Worm (Caenorhabditis elegans) whole organism, L2 larva: ENCODE measurements around the gene C46F2.1.

Source experiments
- C34F6.9 ChIP-seq: fragments of 150-350 bp; optimal IDR thresholded peaks from 2 replicates; lab custom pipeline; 2014; ENCODE audit warnings: missing biosample characterization, missing genetic modification characterization
- F13H6.1 ChIP-seq: sonication (generic microtip); optimal IDR thresholded peaks from 2 replicates; lab custom pipeline; 2016; ENCODE audit warnings: missing genetic modification characterization, missing compliant biosample characterization
- R02D3.7 ChIP-seq: fragments of 150-350 bp; optimal IDR thresholded peaks from 2 replicates; lab custom pipeline; 2014; ENCODE audit warnings: missing biosample characterization, missing genetic modification characterization
- ZK546.5 ChIP-seq: sonication (generic microtip); optimal IDR thresholded peaks from 2 replicates; lab custom pipeline; 2017; ENCODE audit warnings: missing biosample characterization, missing genetic modification characterization
- blmp-1 ChIP-seq: sonication (generic microtip); optimal IDR thresholded peaks from 2 replicates; lab custom pipeline; 2017; ENCODE audit warnings: missing genetic modification characterization, mild to moderate bottlenecking, missing compliant biosample characterization, antibody characterized with exemption, moderate library complexity; ENCODE audit not compliant: insufficient read depth
- ceh-16 ChIP-seq: fragments of 150-350 bp; optimal IDR thresholded peaks from 2 replicates; lab custom pipeline; 2014; ENCODE audit warnings: missing biosample characterization, missing genetic modification characterization
- ceh-82 ChIP-seq: fragments of 150-350 bp; optimal IDR thresholded peaks from 2 replicates; lab custom pipeline; 2014; ENCODE audit warnings: missing biosample characterization, missing genetic modification characterization
- dmd-4 ChIP-seq: sonication (generic microtip); optimal IDR thresholded peaks from 2 replicates; lab custom pipeline; 2017; ENCODE audit warnings: missing biosample characterization, missing genetic modification characterization
- egl-27 ChIP-seq: sonication (generic microtip); optimal IDR thresholded peaks from 3 replicates; lab custom pipeline; 2017; ENCODE audit warnings: missing biosample characterization, missing genetic modification reagents, missing genetic modification characterization
- elt-1 ChIP-seq: fragments of 150-350 bp; optimal IDR thresholded peaks from 2 replicates; lab custom pipeline; 2014; ENCODE audit warnings: missing biosample characterization, missing genetic modification characterization
- fos-1 ChIP-seq: fragments of 150-350 bp; optimal IDR thresholded peaks from 2 replicates; lab custom pipeline; 2014; ENCODE audit warnings: missing biosample characterization, missing genetic modification characterization
- gmeb-1 ChIP-seq: fragments of 150-350 bp; optimal IDR thresholded peaks from 2 replicates; lab custom pipeline; 2014; ENCODE audit warnings: missing biosample characterization, missing genetic modification characterization
- lin-11 ChIP-seq: fragments of 150-350 bp; sonication (generic microtip); optimal IDR thresholded peaks from 2 replicates; lab custom pipeline; 2014; ENCODE audit warnings: missing biosample characterization, missing genetic modification characterization, inconsistent platforms, mixed read lengths
- lin-13 ChIP-seq: fragments of 150-350 bp; optimal IDR thresholded peaks from 2 replicates; lab custom pipeline; 2014; ENCODE audit warnings: missing biosample characterization, missing genetic modification reagents, missing genetic modification characterization
- lin-39 ChIP-seq: fragments of 150-350 bp; optimal IDR thresholded peaks from 2 replicates; lab custom pipeline; 2014; ENCODE audit warnings: missing biosample characterization, missing genetic modification reagents, missing genetic modification characterization
- lsy-2 ChIP-seq, 2 experiments: fragments of 150-350 bp in 1 of 2; sonication (generic microtip) in 1 of 2; optimal IDR thresholded peaks; 2 replicates each; lab custom pipeline; 2014 to 2017; ENCODE audit warnings: missing biosample characterization in 2 of 2, missing genetic modification characterization in 2 of 2
- mab-5 ChIP-seq: fragments of 150-350 bp; optimal IDR thresholded peaks from 2 replicates; lab custom pipeline; 2014; ENCODE audit warnings: missing biosample characterization, missing genetic modification characterization
- mdl-1 ChIP-seq, 2 experiments: fragments of 150-350 bp in 1 of 2; sonication (generic microtip) in 1 of 2; optimal IDR thresholded peaks; 2 replicates each; lab custom pipeline; 2017; ENCODE audit warnings: missing biosample characterization in 2 of 2, missing genetic modification characterization in 2 of 2
- nhr-10 ChIP-seq: sonication (generic microtip); optimal IDR thresholded peaks from 2 replicates; lab custom pipeline; 2017; ENCODE audit warnings: missing biosample characterization, missing genetic modification characterization
- nhr-11 ChIP-seq: fragments of 150-350 bp; optimal IDR thresholded peaks from 2 replicates; lab custom pipeline; 2014; ENCODE audit warnings: missing biosample characterization, missing genetic modification characterization
- nhr-12 ChIP-seq: fragments of 150-350 bp; optimal IDR thresholded peaks from 2 replicates; lab custom pipeline; 2014; ENCODE audit warnings: missing biosample characterization, missing genetic modification characterization
- nhr-129 ChIP-seq: fragments of 150-350 bp; optimal IDR thresholded peaks from 2 replicates; lab custom pipeline; 2014; ENCODE audit warnings: missing biosample characterization, missing genetic modification characterization
- nhr-21 ChIP-seq: fragments of 150-350 bp; optimal IDR thresholded peaks from 2 replicates; lab custom pipeline; 2014; ENCODE audit warnings: missing biosample characterization, missing genetic modification characterization
- nhr-237 ChIP-seq: fragments of 150-350 bp; optimal IDR thresholded peaks from 2 replicates; lab custom pipeline; 2014; ENCODE audit warnings: missing biosample characterization, missing genetic modification characterization
- nhr-25 ChIP-seq: fragments of 150-350 bp; sonication (generic microtip); optimal IDR thresholded peaks from 3 replicates; lab custom pipeline; 2014; ENCODE audit warnings: missing biosample characterization, missing genetic modification characterization
- nhr-6 ChIP-seq: fragments of 150-350 bp; optimal IDR thresholded peaks from 2 replicates; lab custom pipeline; 2014; ENCODE audit warnings: missing biosample characterization, missing genetic modification characterization
- nhr-77 ChIP-seq: fragments of 150-350 bp; optimal IDR thresholded peaks from 2 replicates; lab custom pipeline; 2014; ENCODE audit warnings: missing biosample characterization, missing genetic modification characterization
- peb-1 ChIP-seq: fragments of 150-350 bp; optimal IDR thresholded peaks from 2 replicates; lab custom pipeline; 2014; ENCODE audit warnings: missing biosample characterization, missing genetic modification characterization
- sem-4 ChIP-seq: fragments of 150-350 bp; optimal IDR thresholded peaks from 2 replicates; lab custom pipeline; 2014; ENCODE audit warnings: missing biosample characterization, missing genetic modification reagents, missing genetic modification characterization
- sma-3 ChIP-seq: sonication (generic microtip); optimal IDR thresholded peaks from 2 replicates; lab custom pipeline; 2016; ENCODE audit warnings: missing genetic modification reagents, missing genetic modification characterization, missing compliant biosample characterization
- sma-9 ChIP-seq, 2 experiments: fragments of 150-350 bp in 1 of 2; sonication (generic microtip) in 1 of 2; optimal IDR thresholded peaks; 2 replicates each; lab custom pipeline; 2014 to 2016; ENCODE audit warnings: missing genetic modification characterization in 2 of 2, mild to moderate bottlenecking in 1 of 2, missing biosample characterization in 1 of 2, missing compliant biosample characterization in 1 of 2, missing genetic modification reagents in 1 of 2, moderate library complexity in 1 of 2
- snpc-4 ChIP-seq: fragments of 150-350 bp; optimal IDR thresholded peaks from 2 replicates; lab custom pipeline; 2014; ENCODE audit warnings: missing biosample characterization, missing genetic modification characterization
- unc-55 ChIP-seq: fragments of 150-350 bp; sonication (generic microtip); optimal IDR thresholded peaks from 3 replicates; lab custom pipeline; 2014; ENCODE audit warnings: missing biosample characterization, missing genetic modification reagents, missing genetic modification characterization
- unc-62 ChIP-seq: fragments of 150-350 bp; optimal IDR thresholded peaks from 2 replicates; lab custom pipeline; 2014; ENCODE audit warnings: missing biosample characterization, missing genetic modification reagents, missing genetic modification characterization
- zag-1 ChIP-seq: fragments of 150-350 bp; optimal IDR thresholded peaks from 2 replicates; lab custom pipeline; 2014; ENCODE audit warnings: missing biosample characterization, missing genetic modification characterization
- ztf-11 ChIP-seq: sonication (generic microtip); optimal IDR thresholded peaks from 2 replicates; lab custom pipeline; 2017; ENCODE audit warnings: missing biosample characterization, missing genetic modification characterization
- ztf-4 ChIP-seq: fragments of 150-350 bp; optimal IDR thresholded peaks from 2 replicates; lab custom pipeline; 2014; ENCODE audit warnings: missing biosample characterization, missing genetic modification characterization

The C46F2.1 gene

ce11 chrX:8053008-8053441 is 24.8 kb upstream of the C46F2.1 start:
- TF ChIP-seq ceh-82 (tag; lab: Kevin White, UChicago), result no peak
- no peak for TF ChIP-seq lin-13
- TF ChIP-seq unc-55, result no peak
- no peak for TF ChIP-seq sma-3 (GFP tag; lab: Kevin White, UChicago)
- peak; percentile 30 for TF ChIP-seq nhr-129 (tag; lab: Kevin White, UChicago)
- TF ChIP-seq nhr-11, result no peak
- TF ChIP-seq sma-9 (GFP tag; optimal IDR thresholded peaks at IDR 0.05; lab: Kevin White, UChicago), result peak; percentile 48
- no peak for TF ChIP-seq sma-9 (tag; optimal IDR thresholded peaks at IDR 0.05; lab: Kevin White, UChicago)
- no peak for TF ChIP-seq R02D3.7
- no peak for TF ChIP-seq ZK546.5 (tag; lab: Kevin White, UChicago)
- TF ChIP-seq egl-27, result no peak
- TF ChIP-seq dmd-4 (tag; lab: Kevin White, UChicago), result no peak
- no peak for TF ChIP-seq nhr-77 (tag; lab: Kevin White, UChicago)
- no peak for TF ChIP-seq nhr-237
- TF ChIP-seq nhr-6 (tag; lab: Kevin White, UChicago), result no peak
- no peak for TF ChIP-seq snpc-4 (tag; lab: Kevin White, UChicago)
- no peak for TF ChIP-seq unc-62 (GFP tag; lab: Kevin White, UChicago)
- no peak for TF ChIP-seq lin-39 (tag; lab: Kevin White, UChicago)
- peak; percentile 80 for TF ChIP-seq F13H6.1 (tag; lab: Kevin White, UChicago)
- TF ChIP-seq blmp-1 (tag; lab: Kevin White, UChicago), result no peak
- no peak for TF ChIP-seq mab-5
- peak in 1 of 2 experiments; percentile 39 for TF ChIP-seq lsy-2 (tag; optimal IDR thresholded peaks at IDR 0.05; lab: Kevin White, UChicago)
- TF ChIP-seq, all 48 proteins: peak for 4

- TF ChIP-seq ceh-16 (tag; lab: Kevin White, UChicago) (no peak), nhr-25 (tag; lab: Kevin White, UChicago) (no peak), ztf-11 (tag; lab: Kevin White, UChicago) (no peak), blmp-1 (tag; lab: Kevin White, UChicago) (no peak), lin-11 (tag; lab: Kevin White, UChicago) (no peak), nhr-6 (tag; lab: Kevin White, UChicago) (no peak), unc-62 (GFP tag; lab: Kevin White, UChicago) (no peak), sem-4 (tag; lab: Kevin White, UChicago) (no peak), egl-27 (no peak), nhr-21 (tag; lab: Kevin White, UChicago) (no peak), peb-1 (tag; lab: Kevin White, UChicago) (no peak), gmeb-1 (no peak), lin-13 (no peak)
Measured at ce11 chrX:8054478-8054877, 23.4 kb upstream of the C46F2.1 start.

ce11 chrX:8057791-8058270 is 20.0 kb upstream of the C46F2.1 start, which contains the start of gene dim-1:
dim-1 (minus strand) TSS chrX:8058220.
- peak; percentile 64 for TF ChIP-seq C34F6.9 (tag; lab: Kevin White, UChicago)
- TF ChIP-seq mab-5, result no peak
- peak; percentile 25 for TF ChIP-seq unc-55
- TF ChIP-seq unc-62 (GFP tag; lab: Kevin White, UChicago), result no peak
- TF ChIP-seq mdl-1 (tag; optimal IDR thresholded peaks at IDR 0.05; lab: Kevin White, UChicago), result no peak
- TF ChIP-seq gmeb-1, result no peak
- TF ChIP-seq, all 48 proteins: peak for 2

- TF ChIP-seq C34F6.9 (tag; lab: Kevin White, UChicago) (no peak), nhr-12 (tag; lab: Kevin White, UChicago) (no peak), nhr-77 (tag; lab: Kevin White, UChicago) (no peak), elt-1 (tag; lab: Kevin White, UChicago) (no peak), nhr-10 (no peak), zag-1 (tag; lab: Kevin White, UChicago) (no peak), fos-1 (tag; lab: Kevin White, UChicago) (no peak), lin-13 (no peak), unc-62 (GFP tag; lab: Kevin White, UChicago) (no peak), ztf-4 (tag; lab: Kevin White, UChicago) (no peak), mdl-1 (tag; optimal IDR thresholded peaks at IDR 0.05; lab: Kevin White, UChicago) (no peak), egl-27 (no peak)
Measured at ce11 chrX:8059999-8060398, 17.8 kb upstream of the C46F2.1 start.
